Worm (Caenorhabditis elegans) whole organism, L4/young adult: ENCODE results near the gene F23A7.5.

Source experiments
- W03F9.2 ChIP-seq: fragments of 150-350 bp; optimal IDR thresholded peaks from 2 replicates; lab custom pipeline; 2014; ENCODE audit warnings: missing biosample characterization, missing genetic modification characterization
- dao-5 ChIP-seq: sonication (generic microtip); optimal IDR thresholded peaks from 2 replicates; lab custom pipeline; 2016; ENCODE audit warnings: missing genotype, missing genetic modification characterization, moderate library complexity, missing compliant biosample characterization
- him-1 ChIP-seq: sonication (generic microtip); optimal IDR thresholded peaks from 2 replicates; lab custom pipeline; 2016; ENCODE audit warnings: missing genotype, missing genetic modification reagents, missing genetic modification characterization, missing compliant biosample characterization

DNA sequence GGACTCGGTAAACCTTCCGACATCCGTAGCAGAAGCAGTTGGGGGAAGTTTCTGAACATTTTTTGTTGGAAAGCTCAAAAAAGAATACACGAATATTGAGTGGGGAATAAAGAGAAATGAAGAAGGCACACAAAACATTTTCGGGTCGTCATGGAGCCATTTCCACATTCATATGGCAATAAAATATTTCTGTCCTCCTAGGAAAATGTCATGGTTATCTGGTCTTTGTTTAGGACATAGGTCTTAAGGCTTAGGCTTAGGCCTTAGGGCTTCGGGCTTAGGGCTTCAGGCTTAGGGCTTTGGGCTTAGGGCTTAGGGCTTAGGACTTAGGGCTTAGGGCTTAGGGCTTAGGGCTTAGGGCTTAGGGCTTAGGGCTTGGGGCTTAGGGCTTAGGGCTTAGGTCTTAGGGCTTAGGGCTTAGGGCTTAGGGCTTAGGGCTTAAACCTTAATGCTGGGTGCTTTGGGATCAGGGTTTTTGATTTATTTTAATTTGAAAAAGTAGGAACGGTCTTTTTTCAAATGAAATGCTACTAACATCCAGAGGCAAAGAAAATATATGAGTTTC, 29.4 kb upstream of the F23A7.5 start, which contains the start of gene R11.3:
- TF ChIP-seq W03F9.2 (tag; lab: Kevin White, UChicago): no peak
- no peak for TF ChIP-seq dao-5 (tag; lab: Kevin White, UChicago)
- no peak for TF ChIP-seq him-1
